Fruit fly (Drosophila melanogaster): ENCODE results near the gene CG9281.
A peak's percentile ranks its signal among the peaks of the same experiment; 100 is the strongest.

Gene CG9281

DNA sequence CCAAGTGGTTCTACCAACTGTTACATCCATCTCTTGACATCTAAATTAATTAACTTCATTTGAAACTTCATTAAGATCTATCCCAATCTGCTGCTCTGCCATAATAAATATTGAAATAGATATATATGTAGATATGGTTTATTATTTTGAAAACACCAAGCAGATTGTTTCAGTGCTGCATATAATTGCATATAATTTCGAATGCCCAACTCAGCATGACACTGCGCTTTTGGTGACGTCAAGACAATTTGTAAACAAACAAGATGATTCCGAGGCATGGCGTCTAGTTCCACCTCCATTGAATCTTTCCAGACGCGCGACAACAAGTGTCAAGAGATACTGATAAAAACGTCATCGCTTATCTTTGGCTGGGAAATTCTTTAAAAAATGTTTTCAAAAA, 30.5 kb upstream of the CG9281 start:
- no peak for TF ChIP-seq Dek (tag; optimal IDR thresholded peaks at IDR 0.05)
- no peak for TF ChIP-seq gsb-n (tag; optimal IDR thresholded peaks at IDR 0.05)
- peak; percentile 3 for TF ChIP-seq BtbVII (GFP tag; optimal IDR thresholded peaks at IDR 0.05)
- no peak for TF ChIP-seq twi (tag; optimal IDR thresholded peaks at IDR 0.05)
- TF ChIP-seq Hmr (GFP tag; optimal IDR thresholded peaks at IDR 0.05): no peak
- 0 out of 2 replicates have a peak, but pooled peaks have one; percentile 28 for TF ChIP-seq CG9932 (GFP tag; IDR thresholded peaks at IDR 0.05)
- no peak for TF ChIP-seq tll (GFP tag; optimal IDR thresholded peaks at IDR 0.05)
- TF ChIP-seq CG17568 (GFP tag; optimal IDR thresholded peaks at IDR 0.05): no peak
- TF ChIP-seq Nf-YA (GFP tag; IDR thresholded peaks at IDR 0.05): no peak
- peak; percentile 24; the same call in 2 of the 3 replicates for TF ChIP-seq row (GFP tag; IDR thresholded peaks at IDR 0.05)
- no peak for TF ChIP-seq Neu2 (GFP tag; optimal IDR thresholded peaks at IDR 0.05; ENCODE audit: borderline replicate concordance)
- TF ChIP-seq z (GFP tag; IDR thresholded peaks at IDR 0.05): no peak
- no peak for TF ChIP-seq Doc3 (GFP tag; IDR thresholded peaks at IDR 0.05; ENCODE audit: partially characterized antibody)

dm6 chrX:15740288-15740726, 30.0 kb upstream of the CG9281 start:
- peak; percentile 47; the same call in 1 of the 3 replicates for TF ChIP-seq C15 (GFP tag; IDR thresholded peaks at IDR 0.05)
- peak; percentile 45 for TF ChIP-seq CG18764 (GFP tag; optimal IDR thresholded peaks at IDR 0.05)
- TF ChIP-seq HLHmδ (GFP tag; optimal IDR thresholded peaks at IDR 0.05): no peak
- peak; percentile 84 for TF ChIP-seq CG2678 (tag; optimal IDR thresholded peaks at IDR 0.05)
- TF ChIP-seq abd-A (tag; optimal IDR thresholded peaks at IDR 0.05): no peak
- no peak for TF ChIP-seq CG6791 (GFP tag; IDR thresholded peaks at IDR 0.05; ENCODE audit: partially characterized antibody)
- TF ChIP-seq Sry-δ (GFP tag; optimal IDR thresholded peaks at IDR 0.05): peak; percentile 12
- 0 out of 2 replicates have a peak, but pooled peaks have one; percentile 40 for TF ChIP-seq toy (GFP tag; IDR thresholded peaks at IDR 0.05)
- peak; percentile 65 for TF ChIP-seq seq (GFP tag; IDR thresholded peaks at IDR 0.05)
- TF ChIP-seq Awh (GFP tag; IDR thresholded peaks at IDR 0.05): peak; percentile 63
- TF ChIP-seq Ptx1 (GFP tag; IDR thresholded peaks at IDR 0.05): peak; percentile 75
- TF ChIP-seq CG4617 (GFP tag; optimal IDR thresholded peaks at IDR 0.05; ENCODE audit: borderline replicate concordance): no peak
- TF ChIP-seq Rx (GFP tag; IDR thresholded peaks at IDR 0.05): peak; percentile 50; the same call in 1 of the 2 replicates
- peak; percentile 79 for TF ChIP-seq CG15514 (GFP tag; optimal IDR thresholded peaks at IDR 0.05)
- TF ChIP-seq Mad (GFP tag; optimal IDR thresholded peaks at IDR 0.05): peak; percentile 52
- TF ChIP-seq CG17612 (GFP tag; IDR thresholded peaks at IDR 0.05): peak; percentile 55; the same call in 1 of the 2 replicates
- TF ChIP-seq stwl (tag; optimal IDR thresholded peaks at IDR 0.05): no peak
- no peak for TF ChIP-seq en (GFP tag; optimal IDR thresholded peaks at IDR 0.05)
- TF ChIP-seq CG4282 (GFP tag; optimal IDR thresholded peaks at IDR 0.05): no peak
- TF ChIP-seq usp (GFP tag; optimal IDR thresholded peaks at IDR 0.05): no peak
- TF ChIP-seq pnt (GFP tag; optimal IDR thresholded peaks at IDR 0.05): no peak
- TF ChIP-seq CG11723 (GFP tag; optimal IDR thresholded peaks at IDR 0.05): no peak
- no peak for TF ChIP-seq CG9876 (GFP tag; optimal IDR thresholded peaks at IDR 0.05)
- TF ChIP-seq NFAT (GFP tag; IDR thresholded peaks at IDR 0.05): peak; percentile 72
- TF ChIP-seq CG17385 (GFP tag; optimal IDR thresholded peaks at IDR 0.05): peak; percentile 68
- no peak for TF ChIP-seq CG4360 (GFP tag; IDR thresholded peaks at IDR 0.05)
- peak; percentile 42 for TF ChIP-seq ash1 (GFP tag; optimal IDR thresholded peaks at IDR 0.05)
- TF ChIP-seq fd96Cb (tag; optimal IDR thresholded peaks at IDR 0.05): peak; percentile 55
- TF ChIP-seq Rfx (GFP tag; IDR thresholded peaks at IDR 0.05): peak; percentile 92
- TF ChIP-seq CG12769 (tag; optimal IDR thresholded peaks at IDR 0.05): peak; percentile 87
- TF ChIP-seq Optix (GFP tag; IDR thresholded peaks at IDR 0.05): 0 out of 3 replicates have a peak, but pooled peaks have one; percentile 16
- TF ChIP-seq Gug (GFP tag; IDR thresholded peaks at IDR 0.05): peak; percentile 64; the same call in 3 of the 4 replicates
- TF ChIP-seq CG17568 (GFP tag; optimal IDR thresholded peaks at IDR 0.05): no peak
- TF ChIP-seq dmrt11E (tag; optimal IDR thresholded peaks at IDR 0.05): peak; percentile 38
- no peak for TF ChIP-seq HmgD (GFP tag; optimal IDR thresholded peaks at IDR 0.05)
- peak; percentile 90 for TF ChIP-seq lab (GFP tag; optimal IDR thresholded peaks at IDR 0.05)
- TF ChIP-seq Aef1 (GFP tag; IDR thresholded peaks at IDR 0.05): peak; percentile 73
- TF ChIP-seq CG31441 (GFP tag; IDR thresholded peaks at IDR 0.05): peak; percentile 62; the same call in 1 of the 2 replicates

Data from whole organism, embryonic.